Fruit fly (Drosophila melanogaster): ENCODE results near the gene Nazo.

DNA sequence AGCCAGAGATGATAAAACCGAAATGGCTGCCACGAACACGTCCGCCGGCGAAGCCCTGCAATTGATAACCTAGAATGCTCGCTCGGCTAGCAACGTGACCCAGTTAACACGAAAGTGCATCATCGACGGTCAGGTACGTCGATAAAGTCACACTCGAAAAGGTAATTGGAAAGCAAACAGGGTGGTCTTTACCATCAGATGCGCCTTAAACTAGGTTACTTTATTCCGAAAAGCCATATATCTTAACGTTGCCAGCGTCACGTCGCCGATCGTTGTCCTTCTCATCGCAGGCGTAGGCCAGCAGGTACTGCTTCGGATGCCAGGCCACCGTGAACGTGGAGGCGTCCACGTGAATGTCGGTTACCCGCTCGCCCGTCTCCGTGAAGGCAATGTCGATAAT, 19.6 kb downstream of the Nazo start:
- TF ChIP-seq Hr39 (GFP tag; optimal IDR thresholded peaks at IDR 0.05) (no peak), Hr38 (GFP tag; optimal IDR thresholded peaks at IDR 0.05) (no peak)
